Fruit fly (Drosophila melanogaster): ENCODE results near the gene MnM.
A peak's percentile ranks its signal among the peaks of the same experiment; 100 is the strongest.

Gene MnM

DNA sequence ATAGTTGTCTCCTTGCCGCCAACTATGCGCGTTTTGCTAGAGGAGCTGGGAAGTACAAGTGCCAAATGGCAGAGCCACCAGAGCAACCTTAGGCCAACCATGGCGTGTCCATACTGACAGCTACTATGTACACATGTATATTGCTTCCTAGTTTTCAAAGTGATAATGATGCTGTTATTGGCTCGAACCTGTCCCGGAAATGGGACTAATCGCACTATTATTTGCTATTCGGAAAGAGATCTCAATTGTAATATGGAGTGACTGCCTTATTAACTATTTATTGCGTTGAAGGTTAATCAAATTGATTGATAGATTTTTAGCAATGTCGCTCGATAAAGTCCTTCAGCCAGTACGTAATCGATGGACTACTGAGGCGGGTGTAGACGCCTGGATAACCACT is 26.0 kb upstream of the MnM start, which contains the start of gene CG33159:
Gene CG33159, minus strand, starts transcription at position 101 of the 400 bp plus-strand sequence.
- TF ChIP-seq insv (optimal IDR thresholded peaks at IDR 0.05), result no peak
- TF ChIP-seq psq (optimal IDR thresholded peaks at IDR 0.05), result no peak
- no peak for TF ChIP-seq Myc (optimal IDR thresholded peaks at IDR 0.05)
- TF ChIP-seq h (optimal IDR thresholded peaks at IDR 0.05), result no peak
- TF ChIP-seq Sin3A (optimal IDR thresholded peaks at IDR 0.05), result no peak
- TF ChIP-seq ttk (optimal IDR thresholded peaks at IDR 0.05), result no peak

DNA sequence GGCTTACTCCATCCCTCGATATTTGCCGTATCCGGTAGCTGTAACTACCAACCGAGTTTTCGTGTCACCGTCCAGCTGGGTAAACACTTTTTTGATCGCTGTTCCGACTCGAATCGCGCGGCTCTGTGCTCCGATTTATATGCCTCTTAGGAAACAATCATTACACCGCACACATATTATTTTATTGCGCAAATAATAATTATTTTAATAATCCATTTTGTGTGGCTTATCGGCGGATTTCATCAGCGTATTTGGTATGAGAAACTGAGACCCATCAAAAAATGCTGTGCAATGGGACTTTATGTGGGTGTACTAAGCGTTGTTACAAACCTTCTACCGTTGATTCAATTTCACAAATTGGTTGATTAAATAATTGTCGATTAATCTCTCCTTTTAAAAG is 24.7 kb upstream of the MnM start, which contains the start of gene CG32271:
Gene CG32271, minus strand, starts transcription at position 101 of the 400 bp plus-strand sequence.
- TF ChIP-seq ttk (optimal IDR thresholded peaks at IDR 0.05) (no peak), insv (optimal IDR thresholded peaks at IDR 0.05) (no peak), Myc (optimal IDR thresholded peaks at IDR 0.05) (no peak), psq (optimal IDR thresholded peaks at IDR 0.05) (no peak), h (optimal IDR thresholded peaks at IDR 0.05) (no peak), Sin3A (optimal IDR thresholded peaks at IDR 0.05) (no peak)

DNA sequence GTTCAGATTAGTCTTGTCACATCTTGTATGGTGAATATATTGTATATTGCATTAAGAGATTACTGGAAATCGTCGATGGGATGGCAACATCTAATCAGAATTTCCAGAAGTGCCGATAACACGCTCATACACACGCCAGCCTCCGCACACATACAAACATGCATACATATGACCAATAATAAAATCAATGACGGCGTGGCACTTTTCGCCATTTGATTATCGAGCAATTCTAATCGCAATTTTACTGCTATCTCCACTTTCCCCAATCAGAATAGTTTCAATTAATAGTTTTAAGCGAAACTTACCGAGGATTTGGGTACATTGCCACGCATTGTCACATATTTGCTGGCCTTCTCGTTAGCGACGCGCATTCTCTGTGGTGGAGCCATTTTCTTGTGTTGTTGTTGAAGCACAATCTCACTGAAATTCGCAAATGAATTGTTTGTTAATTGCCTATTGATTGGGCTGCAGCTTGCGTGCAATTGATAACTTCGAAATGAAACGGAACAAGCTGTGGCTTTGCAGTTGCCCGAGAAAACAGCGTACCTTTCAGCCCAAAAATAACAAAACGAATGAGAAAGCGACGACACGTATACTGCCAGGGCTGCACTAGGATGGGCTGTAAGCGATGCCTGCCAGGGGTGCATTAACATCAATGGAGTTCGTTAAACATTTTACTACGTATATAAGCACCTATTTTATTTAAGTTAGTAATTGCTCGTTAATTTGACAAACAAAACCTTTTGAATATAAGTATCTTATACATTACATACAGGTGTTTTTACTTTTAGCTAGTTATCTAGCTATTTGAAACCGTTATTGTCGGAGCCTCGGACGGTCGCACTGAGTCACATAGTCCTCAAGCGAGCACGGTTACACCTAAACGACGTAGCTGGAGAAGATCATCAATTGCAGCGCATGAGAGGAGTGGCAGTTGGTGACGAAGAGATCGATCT is 20.3 kb upstream of the MnM start, which contains the start of the genes CG32276 and gry:
Gene CG32276, minus strand, starts transcription at position 601 of the 956 bp plus-strand sequence.
Gene gry, plus strand, starts transcription at position 644 of the 956 bp plus-strand sequence.
- no peak for TF ChIP-seq Sin3A (optimal IDR thresholded peaks at IDR 0.05)
- no peak for TF ChIP-seq psq (optimal IDR thresholded peaks at IDR 0.05)
- no peak for TF ChIP-seq Myc (optimal IDR thresholded peaks at IDR 0.05)
- no peak for TF ChIP-seq h (optimal IDR thresholded peaks at IDR 0.05)
- no peak for TF ChIP-seq insv (optimal IDR thresholded peaks at IDR 0.05)
- no peak for TF ChIP-seq ttk (optimal IDR thresholded peaks at IDR 0.05)

DNA sequence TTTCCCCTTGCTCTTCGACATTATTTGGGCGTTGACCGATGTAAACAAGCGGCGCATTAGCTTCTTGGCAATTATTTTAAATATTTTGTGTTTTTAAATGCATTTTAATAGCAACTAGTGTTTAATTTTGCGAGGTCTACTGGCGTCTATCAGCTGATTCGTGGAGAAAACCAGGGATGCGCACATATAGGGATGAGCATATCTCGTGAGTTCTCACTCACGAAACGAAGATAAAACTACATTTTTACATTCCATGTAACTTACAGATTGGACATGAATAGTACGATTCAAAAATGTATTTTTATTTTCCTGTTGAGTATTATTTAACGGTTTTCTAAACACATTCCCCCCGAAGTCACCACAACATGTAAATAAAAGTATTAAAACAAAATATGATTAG is 19.1 kb upstream of the MnM start, which contains the start of gene CG14966:
Gene CG14966, minus strand, starts transcription at position 168 of the 400 bp plus-strand sequence.
- TF ChIP-seq h (optimal IDR thresholded peaks at IDR 0.05) (no peak), Myc (optimal IDR thresholded peaks at IDR 0.05) (no peak), psq (optimal IDR thresholded peaks at IDR 0.05) (no peak), insv (optimal IDR thresholded peaks at IDR 0.05) (no peak), Sin3A (optimal IDR thresholded peaks at IDR 0.05) (no peak), ttk (optimal IDR thresholded peaks at IDR 0.05) (no peak)

- TF ChIP-seq psq (optimal IDR thresholded peaks at IDR 0.05) (no peak), Sin3A (optimal IDR thresholded peaks at IDR 0.05) (no peak), ttk (optimal IDR thresholded peaks at IDR 0.05) (no peak), h (optimal IDR thresholded peaks at IDR 0.05) (no peak), insv (optimal IDR thresholded peaks at IDR 0.05) (no peak), Myc (optimal IDR thresholded peaks at IDR 0.05) (no peak)
Measured at dm6 chr3L:3194059-3194458, 15.7 kb upstream of the MnM start.

DNA sequence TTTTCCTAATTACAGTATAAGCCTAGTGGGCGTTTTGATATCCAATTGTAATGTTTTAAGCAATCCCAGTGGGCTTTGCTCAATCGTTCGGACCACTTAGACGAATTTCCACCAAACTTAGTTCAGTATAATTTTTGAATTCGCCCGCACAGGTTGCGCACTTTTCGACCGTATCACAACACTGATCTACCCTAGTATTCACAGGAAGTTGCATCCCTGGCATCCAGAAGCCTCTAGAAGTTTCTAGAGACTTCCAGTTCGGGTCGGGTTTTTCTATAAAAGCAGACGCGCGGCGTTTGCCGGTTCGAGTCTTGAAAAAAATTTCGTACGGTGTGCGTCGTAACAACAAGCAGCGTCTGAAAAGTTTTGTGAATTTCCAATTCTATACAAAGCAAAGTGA is 14.5 kb upstream of the MnM start, which contains the start of gene Hsp83:
Gene Hsp83, plus strand, starts transcription at position 58 of the 400 bp plus-strand sequence.
- TF ChIP-seq insv (optimal IDR thresholded peaks at IDR 0.05) (peak; percentile 70), h (optimal IDR thresholded peaks at IDR 0.05) (no peak)

DNA sequence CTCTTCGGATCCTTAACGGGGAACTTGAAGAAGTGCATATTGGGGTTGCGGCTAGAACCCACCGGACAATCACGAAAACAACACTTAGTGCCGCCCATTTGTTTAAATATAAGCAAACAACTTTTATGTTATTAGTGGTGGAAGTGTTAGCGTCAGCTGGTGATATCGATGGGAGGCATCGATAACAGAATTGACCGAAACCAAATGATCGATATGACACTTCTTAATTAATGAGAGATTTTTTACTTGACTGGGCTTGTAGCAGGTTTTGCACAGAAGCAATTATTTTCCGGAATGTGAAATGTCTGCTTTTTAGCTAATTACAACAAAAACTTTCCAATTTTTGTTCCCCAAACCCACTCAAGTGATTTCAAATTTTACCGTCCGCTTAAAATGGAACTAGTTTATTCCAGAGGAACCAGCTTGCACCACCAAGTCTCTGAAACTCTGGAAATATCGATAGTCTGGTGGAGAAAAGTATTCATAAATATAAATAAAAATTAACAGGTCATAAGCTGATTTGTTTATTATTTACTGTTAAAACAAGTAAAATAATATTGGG is 14.0 kb upstream of the MnM start, which contains the start of gene CG14965:
Gene CG14965, minus strand, starts transcription at position 159 of the 562 bp plus-strand sequence.
- TF ChIP-seq psq (optimal IDR thresholded peaks at IDR 0.05) (no peak), Sin3A (optimal IDR thresholded peaks at IDR 0.05) (no peak), h (optimal IDR thresholded peaks at IDR 0.05) (no peak), ttk (optimal IDR thresholded peaks at IDR 0.05) (no peak), insv (optimal IDR thresholded peaks at IDR 0.05) (no peak), Myc (optimal IDR thresholded peaks at IDR 0.05) (no peak)

DNA sequence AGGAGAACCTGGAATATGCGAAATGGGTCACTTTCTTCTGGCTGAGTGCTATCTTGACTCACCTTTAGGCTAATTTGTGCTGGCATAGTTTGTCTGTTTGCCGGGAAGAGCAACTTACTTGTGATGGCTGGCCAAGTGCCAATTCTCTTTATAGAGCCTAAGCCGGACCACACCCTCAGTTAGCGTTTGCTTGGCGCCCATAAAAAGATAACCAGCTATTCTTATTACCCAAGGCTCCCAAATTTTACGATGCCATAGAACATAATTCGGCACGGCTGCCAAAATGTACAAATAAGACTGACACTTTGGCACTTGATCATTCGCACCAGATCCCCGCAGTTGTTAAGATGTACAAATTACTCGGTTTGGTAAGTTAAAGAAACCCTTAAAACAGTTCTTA is 11.3 kb upstream of the MnM start, which contains the start of the genes CG42525 and CG14958:
Gene CG42525, minus strand, starts transcription at position 101 of the 400 bp plus-strand sequence.
Gene CG14958, plus strand, starts transcription at position 332 of the 400 bp plus-strand sequence.
- TF ChIP-seq insv (optimal IDR thresholded peaks at IDR 0.05), result no peak

dm6 chr3L:3187263-3187662 is 8.9 kb upstream of the MnM start, which contains the start of gene CG14957:
Gene CG14957, plus strand, starts transcription at chr3L:3187563.
- no peak for TF ChIP-seq ttk (optimal IDR thresholded peaks at IDR 0.05)
- TF ChIP-seq psq (optimal IDR thresholded peaks at IDR 0.05), result no peak
- TF ChIP-seq Myc (optimal IDR thresholded peaks at IDR 0.05), result no peak
- no peak for TF ChIP-seq h (optimal IDR thresholded peaks at IDR 0.05)
- TF ChIP-seq insv (optimal IDR thresholded peaks at IDR 0.05), result no peak
- no peak for TF ChIP-seq Sin3A (optimal IDR thresholded peaks at IDR 0.05)

dm6 chr3L:3186364-3186763 is 8.0 kb upstream of the MnM start, which contains the start of gene CG32284:
Gene CG32284, plus strand, starts transcription at chr3L:3186664.
- TF ChIP-seq Myc (optimal IDR thresholded peaks at IDR 0.05) (no peak), psq (optimal IDR thresholded peaks at IDR 0.05) (no peak), ttk (optimal IDR thresholded peaks at IDR 0.05) (no peak), h (optimal IDR thresholded peaks at IDR 0.05) (no peak), insv (optimal IDR thresholded peaks at IDR 0.05) (no peak), Sin3A (optimal IDR thresholded peaks at IDR 0.05) (no peak)

dm6 chr3L:3184104-3184503 is 5.7 kb upstream of the MnM start, which contains the start of gene CG42494:
Gene CG42494, plus strand, starts transcription at chr3L:3184404.
- TF ChIP-seq h (optimal IDR thresholded peaks at IDR 0.05) (no peak), Sin3A (optimal IDR thresholded peaks at IDR 0.05) (no peak), ttk (optimal IDR thresholded peaks at IDR 0.05) (no peak)

DNA sequence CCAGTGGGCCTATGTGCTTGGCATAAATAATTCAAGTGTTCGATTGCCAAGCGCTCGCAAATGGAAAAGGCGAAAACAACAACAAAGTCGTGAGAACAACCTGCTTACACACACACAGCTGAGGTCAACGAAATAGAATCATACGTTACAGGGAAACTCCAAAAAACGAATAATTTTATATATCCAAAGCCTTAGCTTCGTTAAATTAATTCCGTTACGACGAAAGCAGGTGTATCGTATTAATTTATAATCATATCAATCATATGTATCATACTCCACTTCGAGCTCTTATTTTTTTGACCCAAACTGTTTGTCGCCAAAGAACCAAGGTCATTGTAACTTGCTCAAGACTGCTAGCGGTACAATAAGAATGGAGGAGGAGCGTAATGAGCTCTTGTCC is 1.1 kb upstream of the MnM start:
- TF ChIP-seq ttk (optimal IDR thresholded peaks at IDR 0.05) (no peak), h (optimal IDR thresholded peaks at IDR 0.05) (no peak), psq (optimal IDR thresholded peaks at IDR 0.05) (no peak), Sin3A (optimal IDR thresholded peaks at IDR 0.05) (no peak), insv (optimal IDR thresholded peaks at IDR 0.05) (no peak), Myc (optimal IDR thresholded peaks at IDR 0.05) (no peak)

Measured in Kc167 (cell line).